Worm (Caenorhabditis elegans) whole organism, L1 larva: ENCODE measurements around the gene cwf-19L2.

Experiments used
- ama-1 ChIP-seq: fragments of 150-350 bp; optimal IDR thresholded peaks from 2 replicates; lab custom pipeline; 2014
- ces-1 ChIP-seq: fragments of 150-350 bp; optimal IDR thresholded peaks from 2 replicates; lab custom pipeline; 2014; ENCODE audit warnings: missing biosample characterization, missing genetic modification reagents, missing genetic modification characterization
- irx-1 ChIP-seq: sonication (generic microtip); optimal IDR thresholded peaks from 2 replicates; lab custom pipeline; 2016; ENCODE audit warnings: missing genetic modification characterization, missing compliant biosample characterization
- sptf-1 ChIP-seq: fragments of 150-350 bp; optimal IDR thresholded peaks from 2 replicates; lab custom pipeline; 2014; ENCODE audit warnings: missing biosample characterization, missing genetic modification characterization
- ztf-11 ChIP-seq, 2 experiments: sonication (generic microtip); optimal IDR thresholded peaks; 2 replicates each; lab custom pipeline; 2016 to 2017; ENCODE audit warnings: missing genetic modification characterization in 2 of 2, missing biosample characterization in 1 of 2, missing compliant biosample characterization in 1 of 2

- no peak for TF ChIP-seq sptf-1 (tag; lab: Kevin White, UChicago)
- TF ChIP-seq ces-1: no peak
- no peak for TF ChIP-seq ztf-11 (tag; optimal IDR thresholded peaks at IDR 0.05; lab: Kevin White, UChicago)
- no peak for TF ChIP-seq irx-1 (tag; lab: Kevin White, UChicago)
- no peak for TF ChIP-seq ama-1
These were observed 38.2 kb downstream of the cwf-19L2 start for ce11 chrIII:7331671-7332070.
